Worm (Caenorhabditis elegans) whole organism, young adult: ENCODE data around the gene tag-329.

Experiments
- B0336.3 ChIP-seq: fragments of 200-800 bp; sonication (Bioruptor generic); IDR thresholded peaks from 2 replicates; pipeline ENCODE4 v1.3.6; 2022; ENCODE audit warnings: missing genetic modification characterization, missing compliant biosample characterization
- F33H1.4 ChIP-seq: fragments of 200-800 bp; sonication (Bioruptor generic); IDR thresholded peaks from 2 replicates; pipeline ENCODE4 v1.3.6; 2022; ENCODE audit warnings: missing genetic modification reagents, missing genetic modification characterization, missing compliant biosample characterization
- F39B2.1 ChIP-seq: fragments of 200-800 bp; sonication (Bioruptor generic); IDR thresholded peaks from 2 replicates; pipeline ENCODE4 v1.3.6; 2022; ENCODE audit warnings: missing genetic modification reagents, missing genetic modification characterization, missing compliant biosample characterization
- F49E8.2 ChIP-seq: sonication (generic microtip); optimal IDR thresholded peaks from 3 replicates; lab custom pipeline; 2017; ENCODE audit warnings: missing genetic modification characterization, mild to moderate bottlenecking, missing compliant biosample characterization, antibody characterized with exemption, moderate library complexity; ENCODE audit not compliant: insufficient read depth
- F52B5.7 ChIP-seq: sonication (generic microtip); optimal IDR thresholded peaks from 2 replicates; lab custom pipeline; 2016; ENCODE audit warnings: mild to moderate bottlenecking, missing genetic modification characterization, missing compliant biosample characterization
- F57A8.1 ChIP-seq: fragments of 200-800 bp; sonication (Bioruptor generic); optimal IDR thresholded peaks from 2 replicates; lab custom pipeline; 2018; ENCODE audit warnings: mild to moderate bottlenecking, missing genetic modification characterization, moderate library complexity, missing compliant biosample characterization
- F57C9.4 ChIP-seq: sonication (generic microtip); optimal IDR thresholded peaks from 2 replicates; lab custom pipeline; 2017; ENCODE audit warnings: mild to moderate bottlenecking, missing genetic modification characterization, missing compliant biosample characterization
- T07F8.4 ChIP-seq: sonication (generic microtip); optimal IDR thresholded peaks from 2 replicates; lab custom pipeline; 2016; ENCODE audit warnings: mild to moderate bottlenecking, missing genetic modification characterization, moderate library complexity, missing compliant biosample characterization
- Y56A3A.18 ChIP-seq: fragments of 200-800 bp; sonication (Bioruptor generic); IDR thresholded peaks from 2 replicates; pipeline ENCODE4 v1.3.6; 2022; ENCODE audit warnings: missing genetic modification reagents, missing genetic modification characterization, missing compliant biosample characterization
- ZK185.1 ChIP-seq: sonication (generic microtip); optimal IDR thresholded peaks from 2 replicates; lab custom pipeline; 2016; ENCODE audit warnings: mild to moderate bottlenecking, missing genetic modification characterization, missing compliant biosample characterization; ENCODE audit not compliant: poor library complexity, severe bottlenecking
- akir-1 ChIP-seq: fragments of 200-800 bp; sonication (Bioruptor generic); optimal IDR thresholded peaks from 2 replicates; lab custom pipeline; 2018; ENCODE audit warnings: mild to moderate bottlenecking, missing genetic modification characterization, moderate library complexity, missing compliant biosample characterization
- ama-1 ChIP-seq, 3 experiments: fragments of 150-350 bp in 1 of 3; sonication (generic microtip) in 2 of 3; optimal IDR thresholded peaks; 2 replicates each; lab custom pipeline; 2014 to 2018; ENCODE audit warnings: missing biosample characterization in 2 of 3, missing genetic modification characterization in 2 of 3, missing genetic modification reagents in 2 of 3
- athp-1 ChIP-seq: sonication (generic microtip); optimal IDR thresholded peaks from 2 replicates; lab custom pipeline; 2017; ENCODE audit warnings: mild to moderate bottlenecking, missing genetic modification characterization, missing compliant biosample characterization
- attf-6 ChIP-seq: fragments of 200-800 bp; sonication (Bioruptor generic); IDR thresholded peaks from 2 replicates; pipeline ENCODE4 v1.3.6; 2022; ENCODE audit warnings: missing genetic modification reagents, missing genetic modification characterization, missing compliant biosample characterization
- bed-2 ChIP-seq: fragments of 200-800 bp; sonication (Bioruptor generic); IDR thresholded peaks from 2 replicates; pipeline ENCODE4 v1.3.6; 2022; ENCODE audit warnings: missing genetic modification reagents, missing genetic modification characterization, missing compliant biosample characterization
- ccch-3 ChIP-seq: fragments of 200-800 bp; sonication (Bioruptor generic); optimal IDR thresholded peaks from 2 replicates; lab custom pipeline; 2018; ENCODE audit warnings: mild to moderate bottlenecking, missing genetic modification characterization, missing compliant biosample characterization
- ceh-27 ChIP-seq: fragments of 200-800 bp; sonication (Bioruptor generic); optimal IDR thresholded peaks from 2 replicates; lab custom pipeline; 2018; ENCODE audit warnings: mild to moderate bottlenecking, missing genetic modification characterization, moderate library complexity, missing compliant biosample characterization
- chd-7 ChIP-seq: sonication (generic microtip); optimal IDR thresholded peaks from 2 replicates; lab custom pipeline; 2016; ENCODE audit warnings: mild to moderate bottlenecking, missing genetic modification characterization, moderate library complexity, missing compliant biosample characterization
- dpff-1 ChIP-seq: sonication (generic microtip); optimal IDR thresholded peaks from 2 replicates; lab custom pipeline; 2017; ENCODE audit warnings: mild to moderate bottlenecking, missing genetic modification characterization, missing compliant biosample characterization
- efl-1 ChIP-seq: fragments of 150-350 bp; optimal IDR thresholded peaks from 2 replicates; lab custom pipeline; 2014; ENCODE audit warnings: missing biosample characterization, missing genetic modification reagents, missing genetic modification characterization
- egl-18 ChIP-seq: fragments of 200-800 bp; sonication (Bioruptor generic); IDR thresholded peaks from 2 replicates; pipeline ENCODE4 v1.3.6; 2022; ENCODE audit warnings: missing genetic modification reagents, missing genetic modification characterization, missing compliant biosample characterization
- egl-44 ChIP-seq: fragments of 200-800 bp; sonication (Bioruptor generic); IDR thresholded peaks from 2 replicates; pipeline ENCODE4 v1.3.6; 2022; ENCODE audit warnings: missing genetic modification reagents, missing genetic modification characterization, missing compliant biosample characterization
- egrh-3 ChIP-seq: fragments of 200-800 bp; sonication (Bioruptor generic); IDR thresholded peaks from 2 replicates; pipeline ENCODE4 v1.3.6; 2022; ENCODE audit warnings: missing genetic modification reagents, missing genetic modification characterization, missing compliant biosample characterization
- ets-4 ChIP-seq: fragments of 200-800 bp; sonication (Bioruptor generic); optimal IDR thresholded peaks from 2 replicates; lab custom pipeline; 2018; ENCODE audit warnings: mild to moderate bottlenecking, missing genetic modification characterization, missing compliant biosample characterization
- hrde-1 ChIP-seq: sonication (generic microtip); optimal IDR thresholded peaks from 2 replicates; lab custom pipeline; 2016; ENCODE audit warnings: missing genetic modification characterization, mild to moderate bottlenecking, missing compliant biosample characterization, moderate library complexity, missing genotype, missing genetic modification reagents, borderline replicate concordance
- lag-1 ChIP-seq: fragments of 200-800 bp; sonication (Bioruptor generic); IDR thresholded peaks from 2 replicates; pipeline ENCODE4 v1.3.6; 2022; ENCODE audit warnings: missing genetic modification reagents, missing genetic modification characterization, missing compliant biosample characterization
- let-526 ChIP-seq: fragments of 200-800 bp; sonication (Bioruptor generic); IDR thresholded peaks from 2 replicates; pipeline ENCODE4 v1.3.6; 2022; ENCODE audit warnings: missing genetic modification reagents, missing genetic modification characterization, missing compliant biosample characterization
- lin-26 ChIP-seq: fragments of 200-800 bp; sonication (Bioruptor generic); IDR thresholded peaks from 2 replicates; pipeline ENCODE4 v1.3.6; 2022; ENCODE audit warnings: missing genetic modification reagents, missing genetic modification characterization, missing compliant biosample characterization
- lin-35 ChIP-seq, 3 experiments: fragments of 150-350 bp in 2 of 3; sonication (generic microtip) in 1 of 3; optimal IDR thresholded peaks; 2 replicates each; lab custom pipeline; 2014 to 2018; ENCODE audit warnings: missing biosample characterization in 3 of 3, missing genetic modification characterization in 3 of 3, missing genetic modification reagents in 3 of 3
- lir-1 ChIP-seq: fragments of 200-800 bp; sonication (Bioruptor generic); conservative IDR thresholded peaks from 2 replicates; pipeline ENCODE4 v1.3.6; 2022; ENCODE audit warnings: missing genetic modification reagents, missing genetic modification characterization, missing compliant biosample characterization
- madf-3 ChIP-seq: fragments of 200-800 bp; sonication (Bioruptor generic); IDR thresholded peaks from 2 replicates; pipeline ENCODE4 v1.3.6; 2022; ENCODE audit warnings: missing genetic modification reagents, missing genetic modification characterization, missing compliant biosample characterization
- mcd-1 ChIP-seq: fragments of 200-800 bp; sonication (Bioruptor generic); IDR thresholded peaks from 2 replicates; pipeline ENCODE4 v1.3.6; 2022; ENCODE audit warnings: missing genetic modification reagents, missing genetic modification characterization, missing compliant biosample characterization
- nfya-1 ChIP-seq: sonication (generic microtip); optimal IDR thresholded peaks from 2 replicates; lab custom pipeline; 2017; ENCODE audit warnings: antibody characterized with exemption, missing compliant biosample characterization, missing genetic modification characterization, borderline replicate concordance; ENCODE audit not compliant: insufficient read depth
- nfyb-1 ChIP-seq: fragments of 200-800 bp; sonication (Bioruptor generic); IDR thresholded peaks from 2 replicates; pipeline ENCODE4 v1.3.6; 2022; ENCODE audit warnings: missing genetic modification reagents, missing genetic modification characterization, missing compliant biosample characterization
- nhr-179 ChIP-seq: sonication (generic microtip); optimal IDR thresholded peaks from 2 replicates; lab custom pipeline; 2016; ENCODE audit warnings: mild to moderate bottlenecking, missing genetic modification characterization, missing compliant biosample characterization
- nhr-80 ChIP-seq: sonication (generic microtip); optimal IDR thresholded peaks from 2 replicates; lab custom pipeline; 2016; ENCODE audit warnings: missing genetic modification characterization, missing compliant biosample characterization
- repo-1 ChIP-seq: sonication (generic microtip); optimal IDR thresholded peaks from 2 replicates; lab custom pipeline; 2017; ENCODE audit warnings: mild to moderate bottlenecking, missing genetic modification characterization, missing compliant biosample characterization
- sea-2 ChIP-seq: fragments of 200-800 bp; sonication (Bioruptor generic); IDR thresholded peaks from 2 replicates; pipeline ENCODE4 v1.3.6; 2022; ENCODE audit warnings: missing genetic modification characterization, missing compliant biosample characterization
- tbp1 ChIP-seq: fragments of 200-800 bp; sonication (Bioruptor generic); optimal IDR thresholded peaks from 2 replicates; lab custom pipeline; 2018; ENCODE audit warnings: mild to moderate bottlenecking, missing genetic modification characterization, missing compliant biosample characterization
- zfh-2 ChIP-seq: fragments of 200-800 bp; sonication (Bioruptor generic); conservative IDR thresholded peaks from 2 replicates; pipeline ENCODE4 v1.3.6; 2022; ENCODE audit warnings: missing genetic modification reagents, missing genetic modification characterization, missing compliant biosample characterization
- ztf-22 ChIP-seq: fragments of 200-800 bp; sonication (Bioruptor generic); optimal IDR thresholded peaks from 2 replicates; lab custom pipeline; 2018; ENCODE audit warnings: mild to moderate bottlenecking, missing genetic modification characterization, moderate library complexity, missing compliant biosample characterization
- ztf-26 ChIP-seq: sonication (generic microtip); optimal IDR thresholded peaks from 2 replicates; lab custom pipeline; 2017; ENCODE audit warnings: missing genetic modification characterization, missing compliant biosample characterization
- ztf-3 ChIP-seq: fragments of 200-800 bp; sonication (Bioruptor generic); optimal IDR thresholded peaks from 2 replicates; lab custom pipeline; 2018; ENCODE audit warnings: mild to moderate bottlenecking, missing genetic modification characterization, missing compliant biosample characterization

The tag-329 gene

ce11 chrV:9545238-9545709, 10.6 kb downstream of the tag-329 start, which contains the start of the genes his-35 and his-41 (continued):
- TF ChIP-seq tbp1 (GFP tag; lab: Kevin White, UChicago) (peak; percentile 27), F39B2.1 (GFP tag; lab: Robert Waterston, UW) (peak; percentile 12; the same call in 1 of the 2 replicates), zfh-2 (GFP tag; lab: Robert Waterston, UW) (peak; percentile 75), egl-44 (GFP tag; lab: Robert Waterston, UW) (peak; percentile 24; the same call in 1 of the 2 replicates), mcd-1 (peak; percentile 66), ama-1 (optimal IDR thresholded peaks at IDR 0.05; lab: Kevin White, UChicago) (peak; percentile 85), ama-1 (GFP tag; optimal IDR thresholded peaks at IDR 0.05; lab: Kevin White, UChicago) (no peak), nhr-80 (peak; percentile 32), Y56A3A.18 (GFP tag; lab: Robert Waterston, UW) (no peak), let-526 (GFP tag; lab: Robert Waterston, UW) (0 out of 2 replicates have a peak, but pooled peaks have one; percentile 34), ceh-27 (GFP tag; lab: Kevin White, UChicago) (peak; percentile 67), chd-7 (tag; lab: Kevin White, UChicago) (peak; percentile 6), ZK185.1 (tag; lab: Kevin White, UChicago) (peak; percentile 22)

- TF ChIP-seq repo-1 (tag; lab: Kevin White, UChicago) (peak; percentile 20), F57C9.4 (tag; lab: Kevin White, UChicago) (no peak), tbp1 (GFP tag; lab: Kevin White, UChicago) (no peak), nfya-1 (no peak), bed-2 (GFP tag; lab: Robert Waterston, UW) (no peak), dpff-1 (tag; lab: Kevin White, UChicago) (no peak), attf-6 (GFP tag; lab: Robert Waterston, UW) (no peak), lin-26 (GFP tag; lab: Robert Waterston, UW) (0 out of 2 replicates have a peak, but pooled peaks have one; percentile 21), F49E8.2 (tag; lab: Kevin White, UChicago) (no peak), T07F8.4 (tag; lab: Kevin White, UChicago) (no peak), akir-1 (GFP tag; lab: Kevin White, UChicago) (no peak)
Observed at ce11 chrV:9546042-9546581, 11.4 kb downstream of the tag-329 start, which contains the start of gene C50F4.6. Gene C50F4.6 (plus strand): TSS chrV:9546092.

ce11 chrV:9546860-9547269, 12.1 kb downstream of the tag-329 start, which contains the start of gene his-37:
Gene his-37 (plus strand): TSS chrV:9547105.
- TF ChIP-seq nfyb-1 (GFP tag; lab: Robert Waterston, UW) (peak; percentile 97), ama-1 (optimal IDR thresholded peaks at IDR 0.05; lab: Kevin White, UChicago) (peak; percentile 70), ama-1 (GFP tag; optimal IDR thresholded peaks at IDR 0.05; lab: Kevin White, UChicago) (no peak), egrh-3 (GFP tag; lab: Robert Waterston, UW) (peak; percentile 40), lag-1 (no peak), lin-26 (GFP tag; lab: Robert Waterston, UW) (peak; percentile 69), hrde-1 (tag; lab: Kevin White, UChicago) (no peak), zfh-2 (GFP tag; lab: Robert Waterston, UW) (peak; percentile 96), nhr-80 (peak; percentile 99), ztf-3 (GFP tag; lab: Kevin White, UChicago) (peak; percentile 78), F52B5.7 (tag; lab: Kevin White, UChicago) (no peak), ztf-26 (tag; lab: Kevin White, UChicago) (peak; percentile 98), ets-4 (GFP tag; lab: Kevin White, UChicago) (peak; percentile 98), nhr-179 (no peak), athp-1 (tag; lab: Kevin White, UChicago) (peak; percentile 59), ccch-3 (GFP tag; lab: Kevin White, UChicago) (no peak), egl-18 (peak; percentile 96), sea-2 (GFP tag; lab: Robert Waterston, UW) (0 out of 2 replicates have a peak, but pooled peaks have one; percentile 55), F33H1.4 (GFP tag; lab: Robert Waterston, UW) (peak; percentile 55), ztf-22 (GFP tag; lab: Kevin White, UChicago) (peak; percentile 94), lir-1 (peak; percentile 90), efl-1 (GFP tag; lab: Kevin White, UChicago) (peak; percentile 38), lin-35 (GFP tag; optimal IDR thresholded peaks at IDR 0.05; lab: Kevin White, UChicago) (peak in 2 of 3 experiments; percentile 71 to 95), F57A8.1 (GFP tag; lab: Kevin White, UChicago) (no peak), madf-3 (GFP tag; lab: Robert Waterston, UW) (peak; percentile 93), B0336.3 (GFP tag; lab: Robert Waterston, UW) (peak; percentile 96)
